Worm (Caenorhabditis elegans) whole organism, early embryonic: ENCODE results near the gene asp-9.

Experiments
- F13C5.2 ChIP-seq: sonication (generic microtip); optimal IDR thresholded peaks from 2 replicates; lab custom pipeline; 2017; ENCODE audit warnings: mild to moderate bottlenecking, missing genetic modification characterization, inconsistent platforms, missing compliant biosample characterization
- ama-1 ChIP-seq: fragments of 150-350 bp; optimal IDR thresholded peaks from 2 replicates; lab custom pipeline; 2014
- ceh-13 ChIP-seq: fragments of 200-800 bp; sonication (Bioruptor generic); optimal IDR thresholded peaks from 2 replicates; lab custom pipeline; 2018; ENCODE audit warnings: mild to moderate bottlenecking, missing genetic modification characterization, missing compliant biosample characterization
- ceh-36 ChIP-seq: sonication (generic microtip); optimal IDR thresholded peaks from 2 replicates; lab custom pipeline; 2016; ENCODE audit warnings: missing genetic modification characterization, inconsistent platforms, missing compliant biosample characterization
- flt-1 ChIP-seq: fragments of 200-800 bp; sonication (Bioruptor generic); IDR thresholded peaks from 2 replicates; pipeline ENCODE4 v1.3.6; 2022; ENCODE audit warnings: missing genetic modification characterization, missing compliant biosample characterization
- hmg-4 ChIP-seq: fragments of 200-800 bp; sonication (Bioruptor generic); optimal IDR thresholded peaks from 2 replicates; lab custom pipeline; 2018; ENCODE audit warnings: mild to moderate bottlenecking, missing genetic modification characterization, missing compliant biosample characterization
- hnd-1 ChIP-seq: sonication (generic microtip); optimal IDR thresholded peaks from 2 replicates; lab custom pipeline; 2016; ENCODE audit warnings: missing genetic modification characterization, missing compliant biosample characterization
- pes-1 ChIP-seq: fragments of 200-800 bp; sonication (Bioruptor generic); IDR thresholded peaks from 2 replicates; pipeline ENCODE4 v1.3.6; 2022; ENCODE audit warnings: missing genetic modification reagents, missing genetic modification characterization, missing compliant biosample characterization
- tbx-37 ChIP-seq: fragments of 200-800 bp; sonication (Bioruptor generic); conservative IDR thresholded peaks from 2 replicates; pipeline ENCODE4 v1.3.6; 2022; ENCODE audit warnings: missing genetic modification reagents, missing genetic modification characterization, missing compliant biosample characterization

ce11 chrIV:6210574-6210973, 24.9 kb downstream of the asp-9 start, which contains the start of the genes ugt-24 and C49A9.6:
- TF ChIP-seq F13C5.2 (tag; lab: Kevin White, UChicago): no peak
- TF ChIP-seq ama-1: no peak
- no peak for TF ChIP-seq hmg-4
- TF ChIP-seq ceh-13: no peak
- TF ChIP-seq flt-1 (GFP tag; lab: Robert Waterston, UW): no peak
- TF ChIP-seq ceh-36 (tag; lab: Kevin White, UChicago): no peak
- TF ChIP-seq tbx-37 (GFP tag; lab: Robert Waterston, UW): no peak
- TF ChIP-seq pes-1 (GFP tag; lab: Robert Waterston, UW): no peak
- TF ChIP-seq hnd-1: no peak
